Worm (Caenorhabditis elegans): ENCODE results near the gene hlh-27.

ce11 chrII:5555522-5555921 is 15.5 kb upstream of the hlh-27 start:
- TF ChIP-seq tbx-2 (tag; optimal IDR thresholded peaks at IDR 0.05) (no peak), nhr-11 (tag; optimal IDR thresholded peaks at IDR 0.05) (no peak), fkh-10 (GFP tag; optimal IDR thresholded peaks at IDR 0.05) (no peak), ztf-11 (tag; optimal IDR thresholded peaks at IDR 0.05) (no peak), ZK546.5 (tag; optimal IDR thresholded peaks at IDR 0.05) (no peak), nhr-77 (tag; optimal IDR thresholded peaks at IDR 0.05) (no peak), ztf-4 (tag; optimal IDR thresholded peaks at IDR 0.05) (no peak), nhr-12 (tag; optimal IDR thresholded peaks at IDR 0.05) (no peak), unc-39 (tag; optimal IDR thresholded peaks at IDR 0.05) (no peak), daf-12 (tag; optimal IDR thresholded peaks at IDR 0.05) (no peak), nhr-237 (tag; optimal IDR thresholded peaks at IDR 0.05) (no peak), snpc-4 (tag; optimal IDR thresholded peaks at IDR 0.05) (no peak), ceh-82 (tag; optimal IDR thresholded peaks at IDR 0.05) (no peak), nhr-28 (tag; optimal IDR thresholded peaks at IDR 0.05) (no peak)

Measured in whole organism, L3 larva.